Fruit fly (Drosophila melanogaster) whole organism, pupa: ENCODE data around the gene CG13003.
A peak's percentile ranks its signal among the peaks of the same experiment; 100 is the strongest.

Experiments used
- CG10348 ChIP-seq: fragments of 200-800 bp; sonication (Bioruptor generic); IDR thresholded peaks from 2 replicates; pipeline ENCODE4 v1.3.6; 2022; ENCODE audit warnings: missing biosample characterization, missing genetic modification characterization
- CG14655 ChIP-seq: fragments of 200-800 bp; sonication (Bioruptor generic); optimal IDR thresholded peaks from 3 replicates; lab custom pipeline; 2017; ENCODE audit warnings: mild to moderate bottlenecking, missing biosample characterization, missing genetic modification reagents, missing genetic modification characterization
- CG17806 ChIP-seq: fragments of 200-800 bp; sonication (Bioruptor generic); optimal IDR thresholded peaks from 2 replicates; lab custom pipeline; 2018; ENCODE audit warnings: missing biosample characterization, mild to moderate bottlenecking, missing genetic modification characterization, moderate library complexity
- CG8301 ChIP-seq: fragments of 200-800 bp; sonication (Bioruptor generic); optimal IDR thresholded peaks from 2 replicates; lab custom pipeline; 2018; ENCODE audit warnings: missing biosample characterization, mild to moderate bottlenecking, missing genetic modification characterization
- Ets98B ChIP-seq: fragments of 200-800 bp; sonication (Bioruptor generic); IDR thresholded peaks from 2 replicates; pipeline ENCODE4 v1.3.6; 2022; ENCODE audit warnings: missing biosample characterization, missing genetic modification characterization
- Pif1A ChIP-seq: fragments of 200-800 bp; sonication (Bioruptor generic); optimal IDR thresholded peaks from 3 replicates; lab custom pipeline; 2016; ENCODE audit warnings: missing biosample characterization, missing genetic modification characterization
- fd96Ca ChIP-seq: fragments of 200-800 bp; sonication (Bioruptor generic); IDR thresholded peaks from 3 replicates; pipeline ENCODE4 v1.3.6; 2022; ENCODE audit warnings: missing biosample characterization, missing genetic modification characterization
- gl ChIP-seq: fragments of 200-800 bp; sonication (Bioruptor generic); optimal IDR thresholded peaks from 2 replicates; lab custom pipeline; 2018; ENCODE audit warnings: missing biosample characterization, mild to moderate bottlenecking, missing genetic modification characterization

DNA sequence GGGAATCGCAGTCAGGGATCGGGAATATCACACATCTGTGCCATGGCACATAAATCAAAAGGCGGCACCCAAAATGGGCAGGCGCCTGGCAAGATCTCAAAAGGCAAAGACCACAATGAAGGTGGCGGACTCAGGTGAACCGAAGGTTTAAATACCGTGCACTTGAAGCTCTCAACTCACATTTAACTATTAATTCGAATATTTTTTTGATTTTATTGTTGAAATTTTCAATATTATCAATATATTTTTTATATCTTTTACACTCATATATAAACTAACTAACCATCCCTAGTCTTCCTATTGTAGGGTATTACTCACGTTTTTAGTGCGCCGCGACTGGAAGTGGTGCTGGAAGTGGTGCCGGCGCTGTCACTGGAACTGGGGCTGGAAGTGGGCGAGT, 27.4 kb downstream of the CG13003 start:
- no peak for TF ChIP-seq CG10348 (GFP tag; lab: Robert Waterston, UW)
- peak; percentile 19; the same call in 1 of the 2 replicates for TF ChIP-seq Ets98B (GFP tag; lab: Robert Waterston, UW)
- TF ChIP-seq gl = no peak
- TF ChIP-seq CG8301 = no peak
- TF ChIP-seq CG17806 = peak; percentile 4
- TF ChIP-seq Pif1A (GFP tag; lab: Kevin White, UChicago) = no peak
- TF ChIP-seq fd96Ca (GFP tag; lab: Robert Waterston, UW) = no peak
- no peak for TF ChIP-seq CG14655
